Worm (Caenorhabditis elegans): ENCODE measurements around the gene ceh-99.
A peak's percentile ranks its signal among the peaks of the same experiment; 100 is the strongest.

The ceh-99 gene

ce11 chrII:12518809-12519344 lies 904 bp upstream of the ceh-99 start, which contains the start of gene srh-70:
Gene srh-70 (minus strand): TSS chrII:12518859.
- TF ChIP-seq Y55F3AM.14 (GFP tag; optimal IDR thresholded peaks at IDR 0.05) (no peak), alr-1 (tag; optimal IDR thresholded peaks at IDR 0.05) (no peak), nhr-10 (tag; optimal IDR thresholded peaks at IDR 0.05) (no peak), dmd-4 (tag; optimal IDR thresholded peaks at IDR 0.05) (no peak), lin-13 (GFP tag; optimal IDR thresholded peaks at IDR 0.05) (no peak), sma-9 (GFP tag; optimal IDR thresholded peaks at IDR 0.05) (peak; percentile 33), sma-9 (tag; optimal IDR thresholded peaks at IDR 0.05) (no peak), sem-4 (tag; optimal IDR thresholded peaks at IDR 0.05) (no peak), elt-3 (tag; optimal IDR thresholded peaks at IDR 0.05) (no peak), fos-1 (tag; optimal IDR thresholded peaks at IDR 0.05) (peak; percentile 78), snpc-4 (tag; optimal IDR thresholded peaks at IDR 0.05) (no peak), aly-2 (tag; optimal IDR thresholded peaks at IDR 0.05) (no peak), nhr-77 (tag; optimal IDR thresholded peaks at IDR 0.05) (no peak), crh-2 (tag; optimal IDR thresholded peaks at IDR 0.05) (peak; percentile 55), ceh-82 (tag; optimal IDR thresholded peaks at IDR 0.05) (no peak), ztf-11 (tag; optimal IDR thresholded peaks at IDR 0.05) (no peak), egl-27 (tag; optimal IDR thresholded peaks at IDR 0.05) (no peak), elt-1 (tag; optimal IDR thresholded peaks at IDR 0.05) (no peak), C34F6.9 (tag; optimal IDR thresholded peaks at IDR 0.05) (no peak), unc-39 (tag; optimal IDR thresholded peaks at IDR 0.05) (no peak)

ce11 chrII:12525526-12525925 lies 5.7 kb downstream of the ceh-99 start, which contains the start of gene srx-118:
Gene srx-118 (plus strand): TSS chrII:12525826.
- TF ChIP-seq egl-27 (tag; optimal IDR thresholded peaks at IDR 0.05) (no peak), lin-11 (tag; optimal IDR thresholded peaks at IDR 0.05) (no peak), sma-9 (GFP tag; optimal IDR thresholded peaks at IDR 0.05) (no peak), sma-9 (tag; optimal IDR thresholded peaks at IDR 0.05) (no peak), ztf-1 (GFP tag; conservative IDR thresholded peaks at IDR 0.05) (no peak), nhr-237 (tag; optimal IDR thresholded peaks at IDR 0.05) (no peak), elt-3 (tag; optimal IDR thresholded peaks at IDR 0.05) (no peak), nhr-12 (tag; optimal IDR thresholded peaks at IDR 0.05) (no peak)

ce11 chrII:12527947-12528346 lies 8.2 kb downstream of the ceh-99 start, which contains the start of gene srx-119:
Gene srx-119 (plus strand): TSS chrII:12528247.
- TF ChIP-seq nhr-12 (tag; optimal IDR thresholded peaks at IDR 0.05), result no peak
- no peak for TF ChIP-seq ztf-4 (tag; optimal IDR thresholded peaks at IDR 0.05)
- no peak for TF ChIP-seq lin-39 (tag; optimal IDR thresholded peaks at IDR 0.05)
- TF ChIP-seq unc-55 (GFP tag; optimal IDR thresholded peaks at IDR 0.05), result no peak
- TF ChIP-seq nhr-77 (tag; optimal IDR thresholded peaks at IDR 0.05), result no peak
- no peak for TF ChIP-seq dmd-4 (tag; optimal IDR thresholded peaks at IDR 0.05)
- TF ChIP-seq egl-27 (tag; optimal IDR thresholded peaks at IDR 0.05), result no peak
- TF ChIP-seq nhr-21 (tag; optimal IDR thresholded peaks at IDR 0.05), result no peak
- TF ChIP-seq lin-11 (tag; optimal IDR thresholded peaks at IDR 0.05), result no peak
- TF ChIP-seq skn-1 (tag; optimal IDR thresholded peaks at IDR 0.05), result no peak
- TF ChIP-seq ZK546.5 (tag; optimal IDR thresholded peaks at IDR 0.05), result no peak
- TF ChIP-seq C34F6.9 (tag; optimal IDR thresholded peaks at IDR 0.05), result no peak
- TF ChIP-seq zag-1 (tag; optimal IDR thresholded peaks at IDR 0.05), result no peak
- no peak for TF ChIP-seq Y55F3AM.14 (GFP tag; optimal IDR thresholded peaks at IDR 0.05)
- no peak for TF ChIP-seq F13H6.1 (tag; optimal IDR thresholded peaks at IDR 0.05)

- TF ChIP-seq crh-2 (tag; optimal IDR thresholded peaks at IDR 0.05) (no peak), mdl-1 (tag; optimal IDR thresholded peaks at IDR 0.05) (no peak), ama-1 (optimal IDR thresholded peaks at IDR 0.05) (no peak), dmd-4 (tag; optimal IDR thresholded peaks at IDR 0.05) (no peak), mab-5 (tag; optimal IDR thresholded peaks at IDR 0.05) (no peak), ceh-82 (tag; optimal IDR thresholded peaks at IDR 0.05) (no peak), lin-11 (tag; optimal IDR thresholded peaks at IDR 0.05) (no peak), F13H6.1 (tag; optimal IDR thresholded peaks at IDR 0.05) (no peak), fos-1 (tag; optimal IDR thresholded peaks at IDR 0.05) (no peak)
Observed at ce11 chrII:12530958-12531357, 11.2 kb downstream of the ceh-99 start, which contains the start of gene srx-120. Gene srx-120 (plus strand): TSS chrII:12531258.

ce11 chrII:12535297-12535803 lies 15.6 kb downstream of the ceh-99 start, which contains the start of gene nimk-1:
Gene nimk-1 (plus strand): TSS chrII:12535753.
- no peak for TF ChIP-seq nhr-23 (tag; optimal IDR thresholded peaks at IDR 0.05)
- TF ChIP-seq mbf-1 (tag; optimal IDR thresholded peaks at IDR 0.05), result no peak
